Fruit fly (Drosophila melanogaster) whole organism, embryonic: ENCODE data around the gene CG18577.

Experiments
- Asciz ChIP-seq: fragments of 200-800 bp; sonication (Bioruptor generic); optimal IDR thresholded peaks from 2 replicates; lab custom pipeline; 2017; ENCODE audit warnings: missing biosample characterization, mild to moderate bottlenecking, missing genetic modification characterization, missing genetic modification reagents
- Bgb ChIP-seq: fragments of 200-800 bp; sonication (Bioruptor generic); IDR thresholded peaks from 2 replicates; pipeline ENCODE4 v1.3.6; 2022; ENCODE audit warnings: missing biosample characterization, missing genetic modification characterization; ENCODE audit not compliant: partially characterized antibody
- CG10321 ChIP-seq: fragments of 200-800 bp; sonication (Bioruptor generic); IDR thresholded peaks from 2 replicates; pipeline ENCODE4 v1.3.6; 2022; ENCODE audit warnings: missing biosample characterization, missing genetic modification characterization
- CG11398 ChIP-seq: fragments of 200-800 bp; sonication (Bioruptor generic); optimal IDR thresholded peaks from 2 replicates; lab custom pipeline; 2016; ENCODE audit warnings: missing biosample characterization, missing genetic modification characterization
- CG12391 ChIP-seq: fragments of 200-800 bp; sonication (Bioruptor generic); optimal IDR thresholded peaks from 3 replicates; lab custom pipeline; 2018; ENCODE audit warnings: missing biosample characterization, mild to moderate bottlenecking, missing genetic modification characterization, moderate library complexity
- CG13123 ChIP-seq: fragments of 200-800 bp; sonication (Bioruptor generic); optimal IDR thresholded peaks from 2 replicates; lab custom pipeline; 2016; ENCODE audit warnings: missing biosample characterization, missing genetic modification characterization
- CG14667 ChIP-seq: fragments of 200-800 bp; sonication (Bioruptor generic); IDR thresholded peaks from 2 replicates; pipeline ENCODE4 v1.3.6; 2022; ENCODE audit warnings: missing biosample characterization, missing genetic modification characterization
- CG14965 ChIP-seq: fragments of 200-800 bp; sonication (Bioruptor generic); optimal IDR thresholded peaks from 2 replicates; lab custom pipeline; 2016; ENCODE audit warnings: missing biosample characterization, missing genetic modification characterization, borderline replicate concordance
- CG17385 ChIP-seq: fragments of 200-800 bp; sonication (Bioruptor generic); optimal IDR thresholded peaks from 3 replicates; lab custom pipeline; 2018; ENCODE audit warnings: missing biosample characterization, mild to moderate bottlenecking, missing genetic modification characterization
- CG18011 ChIP-seq: fragments of 200-800 bp; sonication (Bioruptor generic); optimal IDR thresholded peaks from 2 replicates; lab custom pipeline; 2017; ENCODE audit warnings: missing biosample characterization, missing genetic modification characterization, mild to moderate bottlenecking, moderate library complexity, missing genotype
- CG3065 ChIP-seq: fragments of 200-800 bp; sonication (Bioruptor generic); optimal IDR thresholded peaks from 2 replicates; lab custom pipeline; 2016; ENCODE audit warnings: missing biosample characterization, missing genetic modification characterization
- CG32772 ChIP-seq: fragments of 200-800 bp; sonication (Bioruptor generic); IDR thresholded peaks from 2 replicates; pipeline ENCODE4 v1.3.6; 2022; ENCODE audit warnings: missing biosample characterization, missing genetic modification characterization
- CG3281 ChIP-seq: fragments of 200-800 bp; sonication (Bioruptor generic); optimal IDR thresholded peaks from 3 replicates; lab custom pipeline; 2017; ENCODE audit warnings: missing biosample characterization, mild to moderate bottlenecking, missing genetic modification characterization
- CG3995 ChIP-seq: fragments of 200-800 bp; sonication (Bioruptor generic); optimal IDR thresholded peaks from 3 replicates; lab custom pipeline; 2016; ENCODE audit warnings: missing biosample characterization, missing genetic modification characterization
- CG43689 ChIP-seq: fragments of 200-800 bp; sonication (Bioruptor generic); IDR thresholded peaks from 2 replicates; pipeline ENCODE4 v1.3.6; 2022; ENCODE audit warnings: missing biosample characterization, missing genetic modification characterization
- CG6813 ChIP-seq: fragments of 200-800 bp; sonication (Bioruptor generic); optimal IDR thresholded peaks from 2 replicates; lab custom pipeline; 2017; ENCODE audit warnings: missing biosample characterization, missing genetic modification characterization, mild to moderate bottlenecking, moderate library complexity, missing genetic modification reagents
- CG7271 ChIP-seq: fragments of 200-800 bp; sonication (Bioruptor generic); optimal IDR thresholded peaks from 2 replicates; lab custom pipeline; 2018; ENCODE audit warnings: missing biosample characterization, mild to moderate bottlenecking, missing genetic modification characterization, moderate library complexity
- CG7786 ChIP-seq: fragments of 200-800 bp; sonication (Bioruptor generic); optimal IDR thresholded peaks from 2 replicates; lab custom pipeline; 2016; ENCODE audit warnings: missing biosample characterization, missing genetic modification characterization
- CG8359 ChIP-seq: fragments of 200-800 bp; sonication (Bioruptor generic); optimal IDR thresholded peaks from 2 replicates; lab custom pipeline; 2017; ENCODE audit warnings: missing biosample characterization, mild to moderate bottlenecking, missing genetic modification characterization, borderline replicate concordance
- CG8944 ChIP-seq: fragments of 200-800 bp; sonication (Bioruptor generic); optimal IDR thresholded peaks from 3 replicates; lab custom pipeline; 2016; ENCODE audit warnings: missing biosample characterization, missing genetic modification characterization
- CG9437 ChIP-seq: fragments of 200-800 bp; sonication (Bioruptor generic); optimal IDR thresholded peaks from 2 replicates; lab custom pipeline; 2018; ENCODE audit warnings: missing biosample characterization, mild to moderate bottlenecking, missing genetic modification characterization
- Elba2 ChIP-seq: fragments of 200-800 bp; sonication (Bioruptor generic); optimal IDR thresholded peaks from 3 replicates; lab custom pipeline; 2016; ENCODE audit warnings: missing biosample characterization, missing genetic modification characterization
- Fer1 ChIP-seq: fragments of 200-800 bp; sonication (Bioruptor generic); optimal IDR thresholded peaks from 2 replicates; lab custom pipeline; 2017; ENCODE audit warnings: missing biosample characterization, mild to moderate bottlenecking, missing genetic modification characterization
- Hr3 ChIP-seq: fragments of 200-800 bp; sonication (Bioruptor generic); optimal IDR thresholded peaks from 3 replicates; lab custom pipeline; 2016; ENCODE audit warnings: missing biosample characterization, missing genetic modification characterization
- Jarid2 ChIP-seq: fragments of 200-800 bp; sonication (Bioruptor generic); optimal IDR thresholded peaks from 3 replicates; lab custom pipeline; 2017; ENCODE audit warnings: mild to moderate bottlenecking, missing biosample characterization, missing genetic modification reagents, missing genetic modification characterization
- Lhr ChIP-seq: fragments of 200-800 bp; sonication (Bioruptor generic); optimal IDR thresholded peaks from 3 replicates; lab custom pipeline; 2017; ENCODE audit warnings: mild to moderate bottlenecking, missing biosample characterization, missing genetic modification reagents, missing genetic modification characterization
- Lim3 ChIP-seq: fragments of 200-800 bp; sonication (Bioruptor generic); IDR thresholded peaks from 2 replicates; pipeline ENCODE4 v1.3.6; 2022; ENCODE audit warnings: missing biosample characterization, missing genetic modification characterization
- Meics ChIP-seq: fragments of 200-800 bp; sonication (Bioruptor generic); optimal IDR thresholded peaks from 2 replicates; lab custom pipeline; 2017; ENCODE audit warnings: missing biosample characterization, mild to moderate bottlenecking, missing genetic modification characterization
- Myb ChIP-seq: fragments of 200-800 bp; sonication (Bioruptor generic); optimal IDR thresholded peaks from 2 replicates; lab custom pipeline; 2016; ENCODE audit warnings: missing biosample characterization, missing genetic modification characterization
- Oaz ChIP-seq: fragments of 200-800 bp; sonication (Bioruptor generic); IDR thresholded peaks from 2 replicates; pipeline ENCODE4 v1.3.6; 2022; ENCODE audit warnings: missing biosample characterization, missing genetic modification characterization
- Sox100B ChIP-seq: fragments of 200-800 bp; sonication (Bioruptor generic); optimal IDR thresholded peaks from 3 replicates; lab custom pipeline; 2018; ENCODE audit warnings: missing biosample characterization, mild to moderate bottlenecking, missing genetic modification characterization
- Sry-β ChIP-seq: fragments of 200-800 bp; sonication (Bioruptor generic); optimal IDR thresholded peaks from 2 replicates; lab custom pipeline; 2018; ENCODE audit warnings: missing biosample characterization, mild to moderate bottlenecking, missing genetic modification characterization, moderate library complexity
- amos ChIP-seq: fragments of 200-800 bp; sonication (Bioruptor generic); IDR thresholded peaks from 2 replicates; pipeline ENCODE4 v1.3.6; 2022; ENCODE audit warnings: missing biosample characterization, missing genetic modification characterization; ENCODE audit not compliant: partially characterized antibody
- chm ChIP-seq: fragments of 200-800 bp; sonication (Bioruptor generic); IDR thresholded peaks from 2 replicates; pipeline ENCODE4 v1.3.6; 2022; ENCODE audit warnings: missing biosample characterization, missing genetic modification characterization
- chn ChIP-seq: fragments of 200-800 bp; sonication (Bioruptor generic); optimal IDR thresholded peaks from 2 replicates; lab custom pipeline; 2016; ENCODE audit warnings: missing biosample characterization, missing genetic modification characterization
- crc ChIP-seq: fragments of 200-800 bp; sonication (Bioruptor generic); optimal IDR thresholded peaks from 2 replicates; lab custom pipeline; 2016; ENCODE audit warnings: missing biosample characterization, missing genetic modification characterization
- croc ChIP-seq: fragments of 200-800 bp; sonication (Bioruptor generic); conservative IDR thresholded peaks from 3 replicates; pipeline ENCODE4 v1.3.6; 2022; ENCODE audit warnings: missing biosample characterization, missing genetic modification characterization
- crp ChIP-seq, 2 experiments: fragments of 200-800 bp; sonication (Bioruptor generic); optimal IDR thresholded peaks; 2 replicates in 1 of 2; 3 replicates in 1 of 2; lab custom pipeline; 2017; ENCODE audit warnings: missing biosample characterization in 2 of 2, missing genetic modification characterization in 2 of 2, mild to moderate bottlenecking in 1 of 2, moderate library complexity in 1 of 2
- da ChIP-seq: fragments of 200-800 bp; sonication (Bioruptor generic); optimal IDR thresholded peaks from 2 replicates; lab custom pipeline; 2016; ENCODE audit warnings: missing biosample characterization, missing genetic modification characterization
- disco-r ChIP-seq: fragments of 200-800 bp; sonication (Bioruptor generic); optimal IDR thresholded peaks from 2 replicates; lab custom pipeline; 2016; ENCODE audit warnings: missing biosample characterization, missing genetic modification characterization
- kay ChIP-seq: fragments of 200-800 bp; sonication (Bioruptor generic); optimal IDR thresholded peaks from 2 replicates; lab custom pipeline; 2016; ENCODE audit warnings: missing biosample characterization, missing genetic modification characterization
- ken ChIP-seq: fragments of 200-800 bp; sonication (Bioruptor generic); IDR thresholded peaks from 3 replicates; pipeline ENCODE4 v1.3.6; 2022; ENCODE audit warnings: missing biosample characterization, missing genetic modification characterization
- maf-S ChIP-seq: fragments of 200-800 bp; sonication (Bioruptor generic); optimal IDR thresholded peaks from 2 replicates; lab custom pipeline; 2016; ENCODE audit warnings: missing biosample characterization, missing genetic modification characterization
- pb ChIP-seq: fragments of 200-800 bp; sonication (Bioruptor generic); optimal IDR thresholded peaks from 3 replicates; lab custom pipeline; 2016; ENCODE audit warnings: missing biosample characterization, missing genetic modification characterization
- prd ChIP-seq, 3 experiments: fragments of >200 bp in 2 of 3; fragments of 200-800 bp in 1 of 3; sonication (Bioruptor generic) in 1 of 3; optimal IDR thresholded peaks in 2 of 3; IDR thresholded peaks in 1 of 3; 2 replicates in 2 of 3; 3 replicates in 1 of 3; pipeline versions ENCODE4 v1.3.6 to Lab custom; 2017 to 2022; ENCODE audit warnings: missing biosample characterization in 1 of 3, missing genetic modification characterization in 1 of 3
- sim ChIP-seq: fragments of 200-800 bp; sonication (Bioruptor generic); IDR thresholded peaks from 2 replicates; pipeline ENCODE4 v1.3.6; 2022; ENCODE audit warnings: missing biosample characterization, missing genetic modification characterization
- sqz ChIP-seq: fragments of 200-800 bp; sonication (Bioruptor generic); optimal IDR thresholded peaks from 3 replicates; lab custom pipeline; 2018; ENCODE audit warnings: missing biosample characterization, mild to moderate bottlenecking, missing genetic modification characterization
- toy ChIP-seq: fragments of 200-800 bp; sonication (Bioruptor generic); IDR thresholded peaks from 2 replicates; pipeline ENCODE4 v1.3.6; 2022; ENCODE audit warnings: missing biosample characterization, missing genetic modification characterization

Gene CG18577

dm6 chr3R:11211291-11212061, 15.6 kb downstream of the CG18577 start (continued):
- TF ChIP-seq chn (GFP tag; lab: Kevin White, UChicago) (peak; percentile 57), CG3065 (GFP tag; lab: Kevin White, UChicago) (peak; percentile 55), Asciz (GFP tag; lab: Kevin White, UChicago) (peak; percentile 73), amos (peak; percentile 23; the same call in 1 of the 2 replicates), chm (GFP tag; lab: Robert Waterston, UW) (peak; percentile 44; the same call in 1 of the 2 replicates), CG10321 (GFP tag; lab: Robert Waterston, UW) (peak; percentile 5; the same call in 1 of the 2 replicates), da (GFP tag; lab: Kevin White, UChicago) (peak; percentile 18), pb (GFP tag; lab: Kevin White, UChicago) (peak; percentile 34), Oaz (GFP tag; lab: Robert Waterston, UW) (peak; percentile 45), Jarid2 (GFP tag; lab: Kevin White, UChicago) (no peak), CG3281 (GFP tag; lab: Kevin White, UChicago) (peak; percentile 63), CG14667 (GFP tag; lab: Robert Waterston, UW) (peak; percentile 70), crc (GFP tag; lab: Kevin White, UChicago) (peak; percentile 41), Fer1 (GFP tag; lab: Kevin White, UChicago) (peak; percentile 63), toy (GFP tag; lab: Robert Waterston, UW) (peak; percentile 35; the same call in 1 of the 2 replicates), CG6813 (GFP tag; lab: Kevin White, UChicago) (no peak), CG9437 (peak; percentile 37), CG17385 (GFP tag; lab: Kevin White, UChicago) (peak; percentile 64), CG7786 (GFP tag; lab: Kevin White, UChicago) (peak; percentile 70), CG11398 (GFP tag; lab: Kevin White, UChicago) (peak; percentile 28), CG13123 (no peak), sim (GFP tag; lab: Robert Waterston, UW) (no peak), sqz (GFP tag; lab: Kevin White, UChicago) (peak; percentile 10), ken (GFP tag; lab: Robert Waterston, UW) (peak; percentile 78), CG18011 (GFP tag; lab: Kevin White, UChicago) (peak; percentile 5), CG7271 (tag; lab: Kevin White, UChicago) (no peak), maf-S (peak; percentile 79), CG32772 (GFP tag; lab: Robert Waterston, UW) (peak; percentile 61), CG12391 (tag; lab: Kevin White, UChicago) (peak; percentile 81), Lhr (GFP tag; lab: Kevin White, UChicago) (no peak), CG14965 (GFP tag; lab: Kevin White, UChicago) (no peak), Lim3 (GFP tag; lab: Robert Waterston, UW) (0 out of 2 replicates have a peak, but pooled peaks have one; percentile 7), crp (GFP tag; optimal IDR thresholded peaks at IDR 0.05; lab: Kevin White, UChicago) (no peak), croc (GFP tag; lab: Robert Waterston, UW) (peak; percentile 17; the same call in 1 of the 3 replicates), kay (GFP tag; lab: Kevin White, UChicago) (peak; percentile 84), Bgb (GFP tag; lab: Robert Waterston, UW) (no peak), Sox100B (peak; percentile 53), Elba2 (no peak), CG8944 (GFP tag; lab: Kevin White, UChicago) (peak; percentile 67), CG8359 (GFP tag; lab: Kevin White, UChicago) (no peak), prd (optimal IDR thresholded peaks at IDR 0.05; lab: Kevin White, UChicago) (no peak), prd (GFP tag; IDR thresholded peaks at IDR 0.05; lab: Robert Waterston, UW) (peak; percentile 87), Meics (GFP tag; lab: Kevin White, UChicago) (peak; percentile 76), Myb (GFP tag; lab: Kevin White, UChicago) (peak; percentile 58), CG3995 (GFP tag; lab: Kevin White, UChicago) (peak; percentile 2), CG43689 (GFP tag; lab: Robert Waterston, UW) (no peak), Hr3 (GFP tag; lab: Kevin White, UChicago) (peak; percentile 77), Sry-β (GFP tag; lab: Kevin White, UChicago) (peak; percentile 90), disco-r (GFP tag; lab: Kevin White, UChicago) (peak; percentile 41)
